Fruit fly (Drosophila melanogaster) ovary, adult (tissue): ENCODE data around the gene CG12279.

Experiments used
- CG17801 ChIP-seq: fragments of 200-800 bp; optimal IDR thresholded peaks from 2 replicates; lab custom pipeline; 2019; ENCODE audit warnings: missing biosample characterization, mild to moderate bottlenecking, missing genetic modification characterization, moderate library complexity; ENCODE audit not compliant: partially characterized antibody

The CG12279 gene

dm6 chr3R:12704861-12705260, at the start of gene CG12279:
Gene CG12279 (plus strand): TSS chr3R:12705094.
- TF ChIP-seq CG17801 (GFP tag; lab: Kevin White, UChicago), result no peak

dm6 chr3R:12656946-12657566, 47.8 kb upstream of the CG12279 start:
- TF ChIP-seq CG17801 (GFP tag; lab: Kevin White, UChicago), result no peak

DNA sequence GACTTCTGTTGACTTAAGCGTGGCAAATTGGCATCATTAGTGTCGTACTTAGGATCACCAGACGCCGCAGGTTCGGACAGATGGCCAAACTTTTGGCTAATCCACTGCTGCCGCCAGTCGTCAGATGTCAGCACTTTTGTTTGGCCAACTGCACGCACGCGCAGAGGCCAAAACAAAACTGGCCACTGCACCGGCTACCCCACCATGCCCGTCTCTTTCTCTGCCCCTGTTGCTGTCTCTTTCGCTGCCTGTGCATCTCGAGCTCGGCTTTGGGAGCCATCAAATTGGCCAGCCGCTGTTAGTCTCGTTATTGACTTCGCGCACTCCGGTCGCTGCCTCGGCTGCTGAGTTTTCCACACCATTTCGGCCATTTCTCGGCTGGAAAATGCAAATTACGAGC, 42.4 kb upstream of the CG12279 start, which contains the start of gene CG14395:
CG14395 (plus strand) TSS at position 301 of the 400 bp plus-strand sequence.
- no peak for TF ChIP-seq CG17801 (GFP tag; lab: Kevin White, UChicago)

DNA sequence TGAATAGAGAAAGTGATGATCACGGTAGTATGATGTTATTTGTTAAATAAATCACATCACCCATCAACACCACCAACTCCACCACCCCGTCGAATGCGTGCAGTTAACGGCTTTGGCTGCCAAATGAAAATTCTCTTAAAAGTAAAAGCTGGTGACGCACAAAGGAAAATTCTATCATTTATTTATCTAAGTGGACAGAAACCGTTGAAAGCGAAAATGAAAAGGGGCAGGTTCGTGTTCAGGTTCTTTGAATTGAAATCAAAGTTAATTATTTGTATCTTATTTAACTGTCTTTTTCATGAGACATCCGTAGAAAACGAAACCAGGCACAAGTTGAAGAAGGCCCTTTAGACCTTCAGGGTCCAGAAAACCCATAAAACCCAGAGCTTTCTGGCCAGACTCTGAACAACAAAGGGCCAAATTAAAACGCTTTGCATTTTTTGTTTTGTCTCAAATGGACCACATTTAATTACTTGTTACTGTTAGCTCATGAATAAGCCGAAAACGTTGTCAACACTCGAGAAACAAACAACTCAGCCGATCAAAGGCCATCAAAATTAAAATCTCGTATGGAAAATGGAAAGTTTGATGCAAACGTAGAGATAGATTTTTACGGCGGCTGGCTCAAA, 38.6 kb upstream of the CG12279 start:
- TF ChIP-seq CG17801 (GFP tag; lab: Kevin White, UChicago), result no peak

- no peak for TF ChIP-seq CG17801 (GFP tag; lab: Kevin White, UChicago)
Measured at dm6 chr3R:12674041-12674623, 30.8 kb upstream of the CG12279 start, which contains the start of gene Gnmt. Gene Gnmt (plus strand): TSS chr3R:12674608.

dm6 chr3R:12676160-12676559, 28.7 kb upstream of the CG12279 start, which contains the start of gene CG43630:
Gene CG43630 (minus strand): TSS chr3R:12676260.
- no peak for TF ChIP-seq CG17801 (GFP tag; lab: Kevin White, UChicago)

dm6 chr3R:12678850-12679249, 26.0 kb upstream of the CG12279 start, which contains the start of gene mbo:
Gene mbo (minus strand): TSS chr3R:12679052.
- TF ChIP-seq CG17801 (GFP tag; lab: Kevin White, UChicago), result no peak

DNA sequence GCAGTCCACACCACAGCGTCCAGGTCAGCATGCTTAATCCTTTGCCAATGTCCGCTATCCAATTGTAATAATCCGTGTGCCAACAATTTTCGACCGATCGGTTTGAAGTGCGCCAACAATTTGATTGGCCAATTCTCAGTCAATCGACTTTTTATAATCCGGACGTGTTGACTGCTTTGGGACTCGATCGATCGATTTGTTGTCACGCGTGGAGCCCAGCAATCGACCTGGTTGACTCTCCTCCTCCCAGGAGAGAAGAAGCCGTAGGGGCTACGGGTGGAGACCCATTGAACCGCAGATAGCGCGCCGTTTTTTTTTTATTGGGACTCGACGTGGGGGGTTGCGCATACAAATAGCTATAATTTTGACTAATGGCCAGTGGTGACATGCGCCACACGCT, 23.6 kb upstream of the CG12279 start, which contains the start of gene Cyp313a4:
Cyp313a4 (minus strand) TSS at position 101 of the 400 bp plus-strand sequence.
- TF ChIP-seq CG17801 (GFP tag; lab: Kevin White, UChicago), result no peak

DNA sequence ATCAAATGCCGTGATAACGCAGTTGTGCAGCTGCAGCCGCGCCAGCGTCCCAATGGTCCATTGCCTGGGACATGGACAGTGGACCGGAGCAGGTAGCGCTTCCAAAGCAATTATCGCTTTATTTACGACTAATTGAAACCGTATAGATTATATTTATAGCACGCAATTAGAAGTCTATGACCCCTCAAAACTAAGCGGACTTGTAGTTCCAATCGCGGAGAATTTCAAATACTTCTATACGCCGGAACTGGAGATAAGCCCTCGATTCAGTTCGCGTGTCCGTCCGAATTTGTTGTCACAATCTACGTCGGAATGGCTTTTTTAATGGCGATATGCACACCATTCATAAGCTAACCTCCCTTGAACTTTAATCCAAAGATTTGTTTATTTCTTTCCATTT, 19.6 kb upstream of the CG12279 start:
- no peak for TF ChIP-seq CG17801 (GFP tag; lab: Kevin White, UChicago)

DNA sequence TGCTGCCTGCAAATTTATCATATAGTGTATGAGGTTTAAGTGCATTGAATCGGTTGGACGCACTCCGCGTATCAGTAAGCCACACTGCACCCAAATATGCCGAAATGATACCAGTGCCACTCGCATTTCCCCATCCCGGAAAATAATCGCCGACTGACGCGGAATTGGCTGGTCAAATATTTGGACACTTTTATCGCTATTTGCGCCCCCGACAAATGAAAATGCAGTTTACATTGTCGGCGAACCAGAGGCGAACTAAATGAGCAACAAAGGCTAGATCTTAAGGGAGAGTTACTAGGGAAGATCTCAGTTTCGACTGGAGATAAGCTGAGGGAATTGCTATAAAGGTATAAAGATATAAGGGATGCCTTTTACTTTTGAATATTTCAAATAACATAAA, 16.8 kb upstream of the CG12279 start:
- TF ChIP-seq CG17801 (GFP tag; lab: Kevin White, UChicago), result no peak

dm6 chr3R:12688672-12689417, 16.0 kb upstream of the CG12279 start, which contains the start of gene kar:
Gene kar (minus strand): TSS chr3R:12689367.
- no peak for TF ChIP-seq CG17801 (GFP tag; lab: Kevin White, UChicago)

- TF ChIP-seq CG17801 (GFP tag; lab: Kevin White, UChicago), result no peak
Measured at dm6 chr3R:12691422-12692101, 13.3 kb upstream of the CG12279 start, which contains the start of gene Arp1. Gene Arp1 (plus strand): TSS chr3R:12691743.

DNA sequence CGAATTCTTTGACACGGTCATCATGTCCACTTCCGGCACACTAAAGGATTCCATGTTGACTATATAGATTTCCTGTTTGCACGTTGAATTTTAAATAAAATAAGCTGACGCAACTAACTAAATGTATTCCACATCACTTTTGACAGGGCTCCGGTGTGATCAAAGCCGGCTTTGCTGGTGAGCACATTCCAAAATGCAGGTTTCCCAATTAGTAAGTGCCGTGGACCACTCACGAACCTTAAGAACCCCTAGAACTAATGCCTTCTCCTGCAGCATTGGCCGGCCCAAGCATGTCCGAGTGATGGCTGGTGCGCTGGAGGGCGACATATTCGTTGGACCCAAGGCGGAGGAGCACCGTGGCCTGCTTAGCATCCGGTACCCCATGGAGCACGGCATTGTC, 12.4 kb upstream of the CG12279 start, which contains the start of gene CG31347:
CG31347 (minus strand) TSS at position 101 of the 400 bp plus-strand sequence.
- no peak for TF ChIP-seq CG17801 (GFP tag; lab: Kevin White, UChicago)

dm6 chr3R:12694742-12695141, 10.2 kb upstream of the CG12279 start, which contains the start of the genes CG14391 and NijC:
Gene CG14391 (minus strand): TSS chr3R:12694842.
Gene NijC (plus strand): TSS chr3R:12695129.
- no peak for TF ChIP-seq CG17801 (GFP tag; lab: Kevin White, UChicago)
